Worm (Caenorhabditis elegans) whole organism, young adult: Measurements from ENCODE around the gene C50D2.6.

ENCODE experiments used
- B0035.1 ChIP-seq: sonication (generic microtip); optimal IDR thresholded peaks from 2 replicates; lab custom pipeline; 2016; ENCODE audit warnings: missing genetic modification characterization, mild to moderate bottlenecking, missing compliant biosample characterization, missing genotype, missing genetic modification reagents
- B0336.3 ChIP-seq: fragments of 200-800 bp; sonication (Bioruptor generic); IDR thresholded peaks from 2 replicates; pipeline ENCODE4 v1.3.6; 2022; ENCODE audit warnings: missing genetic modification characterization, missing compliant biosample characterization
- C06A6.2 ChIP-seq: fragments of 200-800 bp; sonication (Bioruptor generic); conservative IDR thresholded peaks from 2 replicates; pipeline ENCODE4 v1.3.6; 2022; ENCODE audit warnings: missing genetic modification characterization, missing compliant biosample characterization
- F22D6.2 ChIP-seq: sonication (generic microtip); optimal IDR thresholded peaks from 2 replicates; lab custom pipeline; 2016; ENCODE audit warnings: mild to moderate bottlenecking, missing genetic modification characterization, missing compliant biosample characterization
- F37B4.10 ChIP-seq: fragments of 200-800 bp; sonication (Bioruptor generic); IDR thresholded peaks from 2 replicates; pipeline ENCODE4 v1.3.6; 2022; ENCODE audit warnings: missing genetic modification characterization, missing compliant biosample characterization
- F49E8.2 ChIP-seq: sonication (generic microtip); optimal IDR thresholded peaks from 3 replicates; lab custom pipeline; 2017; ENCODE audit warnings: missing genetic modification characterization, mild to moderate bottlenecking, missing compliant biosample characterization, antibody characterized with exemption, moderate library complexity; ENCODE audit not compliant: insufficient read depth
- F52B5.7 ChIP-seq: sonication (generic microtip); optimal IDR thresholded peaks from 2 replicates; lab custom pipeline; 2016; ENCODE audit warnings: mild to moderate bottlenecking, missing genetic modification characterization, missing compliant biosample characterization
- F57A8.1 ChIP-seq: fragments of 200-800 bp; sonication (Bioruptor generic); optimal IDR thresholded peaks from 2 replicates; lab custom pipeline; 2018; ENCODE audit warnings: mild to moderate bottlenecking, missing genetic modification characterization, moderate library complexity, missing compliant biosample characterization
- F57C9.4 ChIP-seq: sonication (generic microtip); optimal IDR thresholded peaks from 2 replicates; lab custom pipeline; 2017; ENCODE audit warnings: mild to moderate bottlenecking, missing genetic modification characterization, missing compliant biosample characterization
- K12H6.12 ChIP-seq: fragments of 200-800 bp; sonication (Bioruptor generic); optimal IDR thresholded peaks from 2 replicates; lab custom pipeline; 2018; ENCODE audit warnings: mild to moderate bottlenecking, missing genetic modification characterization, missing compliant biosample characterization
- Y53F4B.3 ChIP-seq: fragments of 200-800 bp; sonication (Bioruptor generic); IDR thresholded peaks from 2 replicates; pipeline ENCODE4 v1.3.6; 2022; ENCODE audit warnings: missing genetic modification reagents, missing genetic modification characterization, missing compliant biosample characterization
- Y67H2A.10 ChIP-seq: fragments of 200-800 bp; sonication (Bioruptor generic); conservative IDR thresholded peaks from 2 replicates; pipeline ENCODE4 v1.3.6; 2022; ENCODE audit warnings: missing genetic modification reagents, missing genetic modification characterization, missing compliant biosample characterization
- akir-1 ChIP-seq: fragments of 200-800 bp; sonication (Bioruptor generic); optimal IDR thresholded peaks from 2 replicates; lab custom pipeline; 2018; ENCODE audit warnings: mild to moderate bottlenecking, missing genetic modification characterization, moderate library complexity, missing compliant biosample characterization
- atf-7 ChIP-seq: sonication (generic microtip); optimal IDR thresholded peaks from 2 replicates; lab custom pipeline; 2017; ENCODE audit warnings: mild to moderate bottlenecking, missing genetic modification characterization, missing compliant biosample characterization
- athp-1 ChIP-seq: sonication (generic microtip); optimal IDR thresholded peaks from 2 replicates; lab custom pipeline; 2017; ENCODE audit warnings: mild to moderate bottlenecking, missing genetic modification characterization, missing compliant biosample characterization
- bed-2 ChIP-seq: fragments of 200-800 bp; sonication (Bioruptor generic); IDR thresholded peaks from 2 replicates; pipeline ENCODE4 v1.3.6; 2022; ENCODE audit warnings: missing genetic modification reagents, missing genetic modification characterization, missing compliant biosample characterization
- cebp-2 ChIP-seq: fragments of 200-800 bp; sonication (Bioruptor generic); IDR thresholded peaks from 2 replicates; pipeline ENCODE4 v1.3.6; 2022; ENCODE audit warnings: missing genetic modification characterization, missing compliant biosample characterization
- ceh-100 ChIP-seq: fragments of 200-800 bp; sonication (Bioruptor generic); IDR thresholded peaks from 2 replicates; pipeline ENCODE4 v1.3.6; 2022; ENCODE audit warnings: missing genetic modification reagents, missing genetic modification characterization, missing compliant biosample characterization
- ceh-79 ChIP-seq: sonication (generic microtip); optimal IDR thresholded peaks from 2 replicates; lab custom pipeline; 2017; ENCODE audit warnings: mild to moderate bottlenecking, missing genetic modification characterization, missing compliant biosample characterization
- dpl-1 ChIP-seq: fragments of 150-350 bp; optimal IDR thresholded peaks from 2 replicates; lab custom pipeline; 2014; ENCODE audit warnings: missing biosample characterization, missing genetic modification reagents, missing genetic modification characterization
- efl-1 ChIP-seq: fragments of 150-350 bp; optimal IDR thresholded peaks from 2 replicates; lab custom pipeline; 2014; ENCODE audit warnings: missing biosample characterization, missing genetic modification reagents, missing genetic modification characterization
- ekl-4 ChIP-seq: fragments of 200-800 bp; sonication (Bioruptor generic); IDR thresholded peaks from 2 replicates; pipeline ENCODE4 v1.3.6; 2022; ENCODE audit warnings: missing genetic modification reagents, missing genetic modification characterization, missing compliant biosample characterization
- gei-17 ChIP-seq: fragments of 200-800 bp; sonication (Bioruptor generic); optimal IDR thresholded peaks from 2 replicates; lab custom pipeline; 2018; ENCODE audit warnings: mild to moderate bottlenecking, missing genetic modification characterization, missing compliant biosample characterization
- him-1 ChIP-seq: sonication (generic microtip); optimal IDR thresholded peaks from 2 replicates; lab custom pipeline; 2016; ENCODE audit warnings: missing genotype, missing genetic modification reagents, missing genetic modification characterization, missing compliant biosample characterization
- hlh-12 ChIP-seq: sonication (generic microtip); optimal IDR thresholded peaks from 2 replicates; lab custom pipeline; 2016; ENCODE audit warnings: missing genetic modification characterization, missing compliant biosample characterization
- hlh-26 ChIP-seq: fragments of 200-800 bp; sonication (Bioruptor generic); conservative IDR thresholded peaks from 2 replicates; pipeline ENCODE4 v1.3.6; 2022; ENCODE audit warnings: missing genetic modification reagents, missing genetic modification characterization, missing compliant biosample characterization
- lag-1 ChIP-seq: fragments of 200-800 bp; sonication (Bioruptor generic); IDR thresholded peaks from 2 replicates; pipeline ENCODE4 v1.3.6; 2022; ENCODE audit warnings: missing genetic modification reagents, missing genetic modification characterization, missing compliant biosample characterization
- let-607 ChIP-seq, 2 experiments: fragments of 200-800 bp in 1 of 2; sonication (Bioruptor generic) in 1 of 2; sonication (generic microtip) in 1 of 2; optimal IDR thresholded peaks; 2 replicates each; lab custom pipeline; 2016 to 2018; ENCODE audit warnings: mild to moderate bottlenecking in 2 of 2, missing compliant biosample characterization in 2 of 2, missing genetic modification characterization in 2 of 2, moderate library complexity in 2 of 2, missing genotype in 1 of 2
- lin-35 ChIP-seq, 3 experiments: fragments of 150-350 bp in 2 of 3; sonication (generic microtip) in 1 of 3; optimal IDR thresholded peaks; 2 replicates each; lab custom pipeline; 2014 to 2018; ENCODE audit warnings: missing biosample characterization in 3 of 3, missing genetic modification characterization in 3 of 3, missing genetic modification reagents in 3 of 3
- lsy-27 ChIP-seq: sonication (generic microtip); optimal IDR thresholded peaks from 2 replicates; lab custom pipeline; 2017; ENCODE audit warnings: missing genetic modification characterization, mild to moderate bottlenecking, missing compliant biosample characterization, antibody characterized with exemption, missing genotype, borderline replicate concordance; ENCODE audit not compliant: insufficient read depth
- madf-3 ChIP-seq: fragments of 200-800 bp; sonication (Bioruptor generic); IDR thresholded peaks from 2 replicates; pipeline ENCODE4 v1.3.6; 2022; ENCODE audit warnings: missing genetic modification reagents, missing genetic modification characterization, missing compliant biosample characterization
- madf-6 ChIP-seq: fragments of 200-800 bp; sonication (Bioruptor generic); IDR thresholded peaks from 2 replicates; pipeline ENCODE4 v1.3.6; 2022; ENCODE audit warnings: missing genetic modification reagents, missing genetic modification characterization, missing compliant biosample characterization
- madf-8 ChIP-seq: fragments of 200-800 bp; sonication (Bioruptor generic); conservative IDR thresholded peaks from 2 replicates; pipeline ENCODE4 v1.3.6; 2022; ENCODE audit warnings: missing genetic modification reagents, missing genetic modification characterization, missing compliant biosample characterization
- mel-28 ChIP-seq: sonication (generic microtip); optimal IDR thresholded peaks from 2 replicates; lab custom pipeline; 2016; ENCODE audit warnings: borderline replicate concordance, mild to moderate bottlenecking, missing genetic modification characterization, missing compliant biosample characterization
- nfya-1 ChIP-seq: sonication (generic microtip); optimal IDR thresholded peaks from 2 replicates; lab custom pipeline; 2017; ENCODE audit warnings: antibody characterized with exemption, missing compliant biosample characterization, missing genetic modification characterization, borderline replicate concordance; ENCODE audit not compliant: insufficient read depth
- nhr-27 ChIP-seq: fragments of 200-800 bp; sonication (Bioruptor generic); optimal IDR thresholded peaks from 2 replicates; lab custom pipeline; 2018; ENCODE audit warnings: mild to moderate bottlenecking, missing genetic modification characterization, moderate library complexity, missing compliant biosample characterization
- nhr-90 ChIP-seq: sonication (generic microtip); optimal IDR thresholded peaks from 2 replicates; lab custom pipeline; 2016; ENCODE audit warnings: missing genotype, mild to moderate bottlenecking, missing genetic modification characterization, missing compliant biosample characterization
- rcor-1 ChIP-seq: fragments of 200-800 bp; sonication (Bioruptor generic); IDR thresholded peaks from 2 replicates; pipeline ENCODE4 v1.3.6; 2022; ENCODE audit warnings: missing genetic modification reagents, missing genetic modification characterization, missing compliant biosample characterization
- snpc-1.1 ChIP-seq: sonication (generic microtip); optimal IDR thresholded peaks from 2 replicates; lab custom pipeline; 2017; ENCODE audit warnings: missing genetic modification characterization, mild to moderate bottlenecking, missing compliant biosample characterization, antibody characterized with exemption, moderate library complexity, missing genotype, missing genetic modification reagents; ENCODE audit not compliant: insufficient read depth
- snpc-4 ChIP-seq, 5 experiments: fragments of 150-350 bp in 1 of 5; sonication (generic microtip) in 4 of 5; optimal IDR thresholded peaks; 2 replicates each; lab custom pipeline; 2014 to 2018; ENCODE audit warnings: missing genetic modification characterization in 5 of 5, missing biosample characterization in 3 of 5, antibody characterized with exemption in 2 of 5, mild to moderate bottlenecking in 2 of 5, missing compliant biosample characterization in 2 of 5, missing genotype in 2 of 5, moderate library complexity in 2 of 5, missing genetic modification reagents in 1 of 5
- tbp1 ChIP-seq: fragments of 200-800 bp; sonication (Bioruptor generic); optimal IDR thresholded peaks from 2 replicates; lab custom pipeline; 2018; ENCODE audit warnings: mild to moderate bottlenecking, missing genetic modification characterization, missing compliant biosample characterization
- unc-62 ChIP-seq: fragments of 150-350 bp; optimal IDR thresholded peaks from 2 replicates; lab custom pipeline; 2014; ENCODE audit warnings: missing biosample characterization, missing genetic modification reagents, missing genetic modification characterization
- xnd-1 ChIP-seq: sonication (generic microtip); optimal IDR thresholded peaks from 2 replicates; lab custom pipeline; 2016; ENCODE audit warnings: missing genotype, missing genetic modification reagents, missing genetic modification characterization, missing compliant biosample characterization
- zfh-2 ChIP-seq: fragments of 200-800 bp; sonication (Bioruptor generic); conservative IDR thresholded peaks from 2 replicates; pipeline ENCODE4 v1.3.6; 2022; ENCODE audit warnings: missing genetic modification reagents, missing genetic modification characterization, missing compliant biosample characterization
- zim-3 ChIP-seq: sonication (generic microtip); optimal IDR thresholded peaks from 2 replicates; lab custom pipeline; 2017; ENCODE audit warnings: mild to moderate bottlenecking, missing genetic modification characterization, moderate library complexity, missing compliant biosample characterization
- ztf-18 ChIP-seq: sonication (generic microtip); optimal IDR thresholded peaks from 2 replicates; lab custom pipeline; 2016; ENCODE audit warnings: missing genotype, mild to moderate bottlenecking, missing genetic modification characterization, missing compliant biosample characterization
- ztf-25 ChIP-seq: fragments of 200-800 bp; sonication (Bioruptor generic); IDR thresholded peaks from 2 replicates; pipeline ENCODE4 v1.3.6; 2022; ENCODE audit warnings: missing genetic modification reagents, missing genetic modification characterization, missing compliant biosample characterization
- ztf-6 ChIP-seq: fragments of 200-800 bp; sonication (Bioruptor generic); IDR thresholded peaks from 2 replicates; pipeline ENCODE4 v1.3.6; 2022; ENCODE audit warnings: missing genetic modification reagents, missing genetic modification characterization, missing compliant biosample characterization

C50D2.6 gene

DNA sequence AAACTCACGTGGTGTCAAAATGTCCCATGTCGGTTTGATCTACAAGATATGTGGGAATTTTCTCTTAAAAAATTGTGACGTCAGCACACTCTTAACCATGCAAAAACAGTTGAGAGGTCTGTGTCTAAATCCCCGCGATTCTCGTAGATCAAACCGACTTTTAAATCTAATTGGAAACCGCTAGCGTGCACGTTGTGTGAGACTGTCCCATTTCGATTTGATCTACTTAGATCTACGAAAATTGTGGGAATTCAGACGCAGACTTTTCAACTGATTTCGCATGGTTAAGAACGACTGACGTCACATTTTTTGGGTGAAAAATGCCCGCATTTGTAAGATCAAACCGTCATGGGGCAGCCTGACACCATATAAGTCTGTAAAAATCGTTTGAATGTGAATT lies 26.4 kb upstream of the C50D2.6 start:
- no peak for TF ChIP-seq ztf-6 (GFP tag; lab: Robert Waterston, UW)
- no peak for TF ChIP-seq ztf-25
- no peak for TF ChIP-seq snpc-4 (GFP tag; optimal IDR thresholded peaks at IDR 0.05; lab: Kevin White, UChicago)
- no peak for TF ChIP-seq snpc-4 (tag; optimal IDR thresholded peaks at IDR 0.05; lab: Kevin White, UChicago)
- TF ChIP-seq gei-17 (GFP tag; lab: Kevin White, UChicago): no peak
- TF ChIP-seq lag-1: no peak
- TF ChIP-seq lsy-27 (tag; lab: Kevin White, UChicago): no peak
- peak; percentile 59; the same call in 1 of the 2 replicates for TF ChIP-seq B0336.3
- no peak for TF ChIP-seq lin-35 (GFP tag; optimal IDR thresholded peaks at IDR 0.05; lab: Kevin White, UChicago)
- no peak for TF ChIP-seq akir-1 (GFP tag; lab: Kevin White, UChicago)
- no peak for TF ChIP-seq snpc-1.1 (tag; lab: Kevin White, UChicago)
- TF ChIP-seq dpl-1 (GFP tag; lab: Kevin White, UChicago): peak; percentile 16
- no peak for TF ChIP-seq rcor-1 (GFP tag; lab: Robert Waterston, UW)
- no peak for TF ChIP-seq ceh-79 (tag; lab: Kevin White, UChicago)
- TF ChIP-seq let-607 (tag; optimal IDR thresholded peaks at IDR 0.05; lab: Kevin White, UChicago): no peak
- no peak for TF ChIP-seq nhr-27 (tag; lab: Kevin White, UChicago)
- TF ChIP-seq bed-2 (GFP tag; lab: Robert Waterston, UW): no peak
- TF ChIP-seq nfya-1: no peak
- TF ChIP-seq xnd-1 (tag; lab: Kevin White, UChicago): peak; percentile 17
- TF ChIP-seq hlh-12 (tag; lab: Kevin White, UChicago): no peak
- TF ChIP-seq F52B5.7 (tag; lab: Kevin White, UChicago): no peak
- TF ChIP-seq athp-1: no peak
- no peak for TF ChIP-seq ceh-100 (GFP tag; lab: Robert Waterston, UW)
- TF ChIP-seq hlh-26 (GFP tag; lab: Robert Waterston, UW): no peak
- no peak for TF ChIP-seq ztf-18
- no peak for TF ChIP-seq zim-3 (tag; lab: Kevin White, UChicago)
- no peak for TF ChIP-seq Y53F4B.3 (GFP tag; lab: Robert Waterston, UW)
- TF ChIP-seq F22D6.2 (tag; lab: Kevin White, UChicago): no peak
- no peak for TF ChIP-seq unc-62 (GFP tag; lab: Kevin White, UChicago)
- TF ChIP-seq madf-6 (GFP tag; lab: Robert Waterston, UW): peak; percentile 66
- TF ChIP-seq F57C9.4 (tag; lab: Kevin White, UChicago): no peak
- TF ChIP-seq ekl-4 (GFP tag; lab: Robert Waterston, UW): 0 out of 2 replicates have a peak, but pooled peaks have one; percentile 45
- no peak for TF ChIP-seq C06A6.2 (GFP tag; lab: Robert Waterston, UW)
- no peak for TF ChIP-seq F57A8.1
- no peak for TF ChIP-seq madf-8 (GFP tag; lab: Robert Waterston, UW)
- no peak for TF ChIP-seq nhr-90 (tag; lab: Kevin White, UChicago)
- TF ChIP-seq efl-1 (GFP tag; lab: Kevin White, UChicago): peak; percentile 10
- TF ChIP-seq Y67H2A.10 (GFP tag; lab: Robert Waterston, UW): no peak
- TF ChIP-seq zfh-2 (GFP tag; lab: Robert Waterston, UW): no peak
- no peak for TF ChIP-seq mel-28 (tag; lab: Kevin White, UChicago)
- TF ChIP-seq B0035.1 (tag; lab: Kevin White, UChicago): no peak
- TF ChIP-seq cebp-2: no peak
- no peak for TF ChIP-seq K12H6.12 (tag; lab: Kevin White, UChicago)
- no peak for TF ChIP-seq him-1 (tag; lab: Kevin White, UChicago)
- TF ChIP-seq tbp1 (GFP tag; lab: Kevin White, UChicago): no peak
- no peak for TF ChIP-seq atf-7 (tag; lab: Kevin White, UChicago)
- TF ChIP-seq madf-3 (GFP tag; lab: Robert Waterston, UW): no peak
- TF ChIP-seq F37B4.10 (GFP tag; lab: Robert Waterston, UW): no peak
- no peak for TF ChIP-seq F49E8.2 (tag; lab: Kevin White, UChicago)
